Worm (Caenorhabditis elegans) whole organism, mixed stage, embryonic: ENCODE measurements around the gene madf-1.

Experiments used
- bed-3 ChIP-seq: fragments of 200-800 bp; sonication (Bioruptor generic); optimal IDR thresholded peaks from 3 replicates; lab custom pipeline; 2018; ENCODE audit warnings: mild to moderate bottlenecking, missing genetic modification characterization, moderate library complexity, missing compliant biosample characterization
- blmp-1 ChIP-seq: fragments of 150-350 bp; optimal IDR thresholded peaks from 2 replicates; lab custom pipeline; 2014; ENCODE audit warnings: missing biosample characterization, missing genetic modification characterization
- ceh-39 ChIP-seq: fragments of 150-350 bp; optimal IDR thresholded peaks from 2 replicates; lab custom pipeline; 2014; ENCODE audit warnings: missing biosample characterization, missing genetic modification characterization
- ceh-43 ChIP-seq: fragments of 200-800 bp; sonication (Bioruptor generic); optimal IDR thresholded peaks from 2 replicates; lab custom pipeline; 2018; ENCODE audit warnings: mild to moderate bottlenecking, missing genetic modification characterization, moderate library complexity, missing compliant biosample characterization
- ceh-83 ChIP-seq: fragments of 200-800 bp; sonication (Bioruptor generic); optimal IDR thresholded peaks from 2 replicates; lab custom pipeline; 2018; ENCODE audit warnings: mild to moderate bottlenecking, missing genetic modification characterization, missing compliant biosample characterization
- ces-1 ChIP-seq: fragments of 150-350 bp; optimal IDR thresholded peaks from 2 replicates; lab custom pipeline; 2014; ENCODE audit warnings: missing biosample characterization, missing genetic modification reagents, missing genetic modification characterization
- cnd-1 ChIP-seq: fragments of 200-800 bp; sonication (Bioruptor generic); optimal IDR thresholded peaks from 2 replicates; lab custom pipeline; 2018; ENCODE audit warnings: mild to moderate bottlenecking, missing genetic modification characterization, missing compliant biosample characterization
- drap-1 ChIP-seq: fragments of 200-800 bp; sonication (Bioruptor generic); optimal IDR thresholded peaks from 3 replicates; lab custom pipeline; 2018; ENCODE audit warnings: mild to moderate bottlenecking, missing genetic modification characterization, missing compliant biosample characterization
- elt-1 ChIP-seq: sonication (generic microtip); optimal IDR thresholded peaks from 2 replicates; lab custom pipeline; 2017; ENCODE audit warnings: missing genetic modification characterization, mild to moderate bottlenecking, missing compliant biosample characterization, antibody characterized with exemption, moderate library complexity, borderline replicate concordance; ENCODE audit not compliant: insufficient read depth
- flh-1 ChIP-seq: fragments of 200-800 bp; sonication (Bioruptor generic); optimal IDR thresholded peaks from 2 replicates; lab custom pipeline; 2018; ENCODE audit warnings: mild to moderate bottlenecking, missing genetic modification characterization, moderate library complexity, missing compliant biosample characterization
- ham-2 ChIP-seq: fragments of 200-800 bp; sonication (Bioruptor generic); optimal IDR thresholded peaks from 2 replicates; lab custom pipeline; 2018; ENCODE audit warnings: mild to moderate bottlenecking, missing genetic modification characterization, missing compliant biosample characterization
- hlh-1 ChIP-seq: fragments of 150-350 bp; optimal IDR thresholded peaks from 2 replicates; lab custom pipeline; 2014; ENCODE audit warnings: missing biosample characterization, missing genetic modification reagents, missing genetic modification characterization
- lin-13 ChIP-seq: fragments of 150-350 bp; optimal IDR thresholded peaks from 2 replicates; lab custom pipeline; 2014; ENCODE audit warnings: missing biosample characterization, missing genetic modification characterization
- lin-32 ChIP-seq: fragments of 200-800 bp; sonication (Bioruptor generic); optimal IDR thresholded peaks from 2 replicates; lab custom pipeline; 2018; ENCODE audit warnings: mild to moderate bottlenecking, missing genetic modification characterization, missing compliant biosample characterization
- lsy-2 ChIP-seq: fragments of 150-350 bp; optimal IDR thresholded peaks from 2 replicates; lab custom pipeline; 2014; ENCODE audit warnings: missing biosample characterization, missing genetic modification characterization
- mab-5 ChIP-seq: fragments of 150-350 bp; optimal IDR thresholded peaks from 2 replicates; lab custom pipeline; 2014; ENCODE audit warnings: missing biosample characterization, missing genetic modification characterization
- mep-1 ChIP-seq: fragments of 150-350 bp; optimal IDR thresholded peaks from 2 replicates; lab custom pipeline; 2017; ENCODE audit warnings: missing biosample characterization, missing genetic modification reagents, missing genetic modification characterization, inconsistent platforms
- mls-2 ChIP-seq: sonication (generic microtip); optimal IDR thresholded peaks from 2 replicates; lab custom pipeline; 2016; ENCODE audit warnings: mild to moderate bottlenecking, missing genetic modification characterization, moderate library complexity, missing compliant biosample characterization
- nhr-12 ChIP-seq: fragments of 150-350 bp; optimal IDR thresholded peaks from 2 replicates; lab custom pipeline; 2014; ENCODE audit warnings: missing biosample characterization, missing genetic modification characterization
- nhr-2 ChIP-seq: fragments of 150-350 bp; optimal IDR thresholded peaks from 2 replicates; lab custom pipeline; 2014; ENCODE audit warnings: missing biosample characterization, missing genetic modification characterization
- nhr-237 ChIP-seq: fragments of 150-350 bp; optimal IDR thresholded peaks from 2 replicates; lab custom pipeline; 2014; ENCODE audit warnings: missing biosample characterization, missing genetic modification characterization
- nhr-28 ChIP-seq: fragments of 150-350 bp; optimal IDR thresholded peaks from 2 replicates; lab custom pipeline; 2014; ENCODE audit warnings: missing biosample characterization, missing genetic modification characterization
- nhr-76 ChIP-seq: sonication (generic microtip); optimal IDR thresholded peaks from 2 replicates; lab custom pipeline; 2017; ENCODE audit warnings: missing biosample characterization, missing genetic modification characterization
- pha-4 ChIP-seq: fragments of 150-350 bp; optimal IDR thresholded peaks from 2 replicates; lab custom pipeline; 2018; ENCODE audit warnings: missing biosample characterization, missing genetic modification reagents, missing genetic modification characterization
- sem-2 ChIP-seq: fragments of 200-800 bp; sonication (Bioruptor generic); optimal IDR thresholded peaks from 2 replicates; lab custom pipeline; 2018; ENCODE audit warnings: mild to moderate bottlenecking, missing genetic modification characterization, missing compliant biosample characterization
- snpc-4 ChIP-seq: fragments of 150-350 bp; optimal IDR thresholded peaks from 2 replicates; lab custom pipeline; 2014; ENCODE audit warnings: missing biosample characterization, missing genetic modification characterization
- sptf-1 ChIP-seq: sonication (generic microtip); optimal IDR thresholded peaks from 2 replicates; lab custom pipeline; 2017; ENCODE audit warnings: mild to moderate bottlenecking, missing genetic modification characterization, moderate library complexity, missing compliant biosample characterization
- tbx-8 ChIP-seq: fragments of 200-800 bp; sonication (Bioruptor generic); optimal IDR thresholded peaks from 2 replicates; lab custom pipeline; 2018; ENCODE audit warnings: mild to moderate bottlenecking, missing genetic modification characterization, moderate library complexity, missing compliant biosample characterization
- unc-39 ChIP-seq: fragments of 150-350 bp; optimal IDR thresholded peaks from 2 replicates; lab custom pipeline; 2014; ENCODE audit warnings: missing biosample characterization, missing genetic modification characterization
- unc-62 ChIP-seq: fragments of 150-350 bp; optimal IDR thresholded peaks from 2 replicates; lab custom pipeline; 2014; ENCODE audit warnings: missing biosample characterization, missing genetic modification reagents, missing genetic modification characterization
- zip-8 ChIP-seq: fragments of 150-350 bp; optimal IDR thresholded peaks from 2 replicates; lab custom pipeline; 2014; ENCODE audit warnings: missing biosample characterization, missing genetic modification characterization
- ztf-11 ChIP-seq: fragments of 150-350 bp; optimal IDR thresholded peaks from 2 replicates; lab custom pipeline; 2014; ENCODE audit warnings: missing biosample characterization, missing genetic modification characterization

Gene madf-1

ce11 chrIV:868723-869122 is 37.0 kb upstream of the madf-1 start:
- TF ChIP-seq nhr-2 (tag; lab: Kevin White, UChicago) (no peak), nhr-237 (tag; lab: Kevin White, UChicago) (no peak), unc-62 (GFP tag; lab: Kevin White, UChicago) (no peak), ceh-39 (no peak), mls-2 (tag; lab: Kevin White, UChicago) (no peak), unc-39 (tag; lab: Kevin White, UChicago) (no peak), mep-1 (tag; lab: Kevin White, UChicago) (no peak), lin-32 (GFP tag; lab: Kevin White, UChicago) (no peak), nhr-28 (no peak), ceh-43 (no peak), flh-1 (GFP tag; lab: Kevin White, UChicago) (no peak), ces-1 (no peak), pha-4 (no peak), tbx-8 (GFP tag; lab: Kevin White, UChicago) (no peak), lsy-2 (no peak)
- TF ChIP-seq, all 35 proteins: peak for 0

ce11 chrIV:866828-867270 is 35.2 kb upstream of the madf-1 start:
- no peak for TF ChIP-seq elt-1 (tag; lab: Kevin White, UChicago)
- no peak for TF ChIP-seq ceh-39
- TF ChIP-seq bed-3, result no peak
- peak; percentile 18 for TF ChIP-seq lin-13 (tag; lab: Kevin White, UChicago)
- TF ChIP-seq pha-4, result peak; percentile 6
- no peak for TF ChIP-seq blmp-1

- TF ChIP-seq nhr-2 (tag; lab: Kevin White, UChicago) (no peak), ceh-83 (GFP tag; lab: Kevin White, UChicago) (no peak), hlh-1 (no peak), ham-2 (GFP tag; lab: Kevin White, UChicago) (no peak), sptf-1 (tag; lab: Kevin White, UChicago) (no peak), tbx-8 (GFP tag; lab: Kevin White, UChicago) (no peak), nhr-76 (tag; lab: Kevin White, UChicago) (no peak)
Measured at ce11 chrIV:860810-861209, 29.1 kb upstream of the madf-1 start.

ce11 chrIV:858630-859029 is 26.9 kb upstream of the madf-1 start, which contains the start of gene Y55F3BR.2:
Y55F3BR.2 (plus strand) TSS chrIV:858930.
- TF ChIP-seq drap-1 (GFP tag; lab: Kevin White, UChicago), result no peak
- no peak for TF ChIP-seq sem-2 (GFP tag; lab: Kevin White, UChicago)
- TF ChIP-seq ham-2 (GFP tag; lab: Kevin White, UChicago), result no peak
- no peak for TF ChIP-seq hlh-1
- no peak for TF ChIP-seq lsy-2
- TF ChIP-seq nhr-76 (tag; lab: Kevin White, UChicago), result no peak
- no peak for TF ChIP-seq zip-8
- TF ChIP-seq pha-4, result no peak
- no peak for TF ChIP-seq tbx-8 (GFP tag; lab: Kevin White, UChicago)
- TF ChIP-seq mep-1 (tag; lab: Kevin White, UChicago), result no peak
- TF ChIP-seq unc-39 (tag; lab: Kevin White, UChicago), result no peak
- no peak for TF ChIP-seq nhr-237 (tag; lab: Kevin White, UChicago)
- no peak for TF ChIP-seq nhr-2 (tag; lab: Kevin White, UChicago)
- no peak for TF ChIP-seq nhr-28
- no peak for TF ChIP-seq lin-13 (tag; lab: Kevin White, UChicago)
- TF ChIP-seq elt-1 (tag; lab: Kevin White, UChicago), result no peak
- TF ChIP-seq bed-3, result no peak
- no peak for TF ChIP-seq flh-1 (GFP tag; lab: Kevin White, UChicago)
- TF ChIP-seq unc-62 (GFP tag; lab: Kevin White, UChicago), result no peak
- no peak for TF ChIP-seq mls-2 (tag; lab: Kevin White, UChicago)
- TF ChIP-seq, all 35 proteins: peak for 0

ce11 chrIV:856038-856437 is 24.3 kb upstream of the madf-1 start:
- TF ChIP-seq unc-62 (GFP tag; lab: Kevin White, UChicago) (no peak), ztf-11 (no peak), tbx-8 (GFP tag; lab: Kevin White, UChicago) (no peak), snpc-4 (no peak), ham-2 (GFP tag; lab: Kevin White, UChicago) (no peak), flh-1 (GFP tag; lab: Kevin White, UChicago) (no peak), unc-39 (tag; lab: Kevin White, UChicago) (no peak), cnd-1 (tag; lab: Kevin White, UChicago) (no peak), lin-32 (GFP tag; lab: Kevin White, UChicago) (no peak), ceh-43 (no peak), nhr-12 (tag; lab: Kevin White, UChicago) (no peak), mep-1 (tag; lab: Kevin White, UChicago) (no peak), hlh-1 (no peak), nhr-28 (no peak), ces-1 (no peak), mls-2 (tag; lab: Kevin White, UChicago) (no peak), ceh-83 (GFP tag; lab: Kevin White, UChicago) (no peak), blmp-1 (no peak), mab-5 (tag; lab: Kevin White, UChicago) (no peak), pha-4 (no peak)
